Worm (Caenorhabditis elegans): Measurements from ENCODE around the gene Y51H7C.12.

DNA sequence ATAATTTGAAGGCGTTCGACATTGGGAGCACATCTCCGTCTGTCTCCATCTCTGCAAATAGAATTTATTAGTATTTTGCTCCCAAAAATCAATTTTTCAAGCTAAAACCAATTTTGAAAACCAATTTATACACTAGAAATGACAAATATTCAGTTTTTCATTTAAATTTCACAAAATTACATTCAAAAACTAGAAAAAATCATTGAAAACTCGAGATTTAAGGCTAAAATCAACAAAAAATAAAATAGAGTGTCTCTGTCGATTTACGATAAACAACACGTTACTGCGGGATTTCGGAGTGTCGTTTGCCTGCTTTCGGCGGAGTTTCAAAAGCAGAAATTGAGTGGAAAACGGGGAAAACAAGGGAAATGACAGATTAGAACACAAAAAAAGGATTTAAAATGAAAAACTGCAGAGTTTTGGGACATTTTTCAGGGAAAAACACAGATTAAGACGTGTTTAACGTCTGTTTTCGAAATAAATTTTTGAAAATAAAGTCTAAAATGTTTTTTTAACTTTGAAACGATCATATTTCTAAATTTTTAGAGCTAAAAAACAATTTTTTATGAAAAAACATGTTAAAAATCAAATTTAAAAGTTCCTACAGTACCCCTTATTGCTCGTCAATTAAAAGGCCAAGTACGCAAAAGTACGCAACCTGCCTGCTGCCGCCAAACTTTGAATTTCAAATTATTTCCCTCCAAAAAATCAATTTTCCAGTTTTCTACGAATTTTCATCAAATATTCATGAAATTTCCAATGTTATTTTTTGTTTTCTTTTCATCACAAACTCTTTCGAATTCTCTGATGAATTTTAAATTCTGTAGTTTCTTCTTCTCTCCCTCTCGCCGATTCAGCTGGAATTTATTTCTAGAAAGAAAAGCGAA is 8.9 kb downstream of the Y51H7C.12 start, which contains the start of gene nol-6:
- TF ChIP-seq flt-1 (GFP tag; IDR thresholded peaks at IDR 0.05), result peak; percentile 36; the same call in 1 of the 2 replicates
- no peak for TF ChIP-seq med-1 (GFP tag; optimal IDR thresholded peaks at IDR 0.05; ENCODE audit: insufficient read depth)
- no peak for TF ChIP-seq tab-1 (GFP tag; IDR thresholded peaks at IDR 0.05)
- no peak for TF ChIP-seq ztf-29 (GFP tag; IDR thresholded peaks at IDR 0.05)
- TF ChIP-seq ztf-23 (GFP tag; IDR thresholded peaks at IDR 0.05), result no peak
- TF ChIP-seq cog-1 (tag; optimal IDR thresholded peaks at IDR 0.05), result no peak
- no peak for TF ChIP-seq ref-1 (GFP tag; conservative IDR thresholded peaks at IDR 0.05)
- no peak for TF ChIP-seq klf-2 (GFP tag; conservative IDR thresholded peaks at IDR 0.05)
